Worm (Caenorhabditis elegans) whole organism, L4 larva: Measurements from ENCODE around the gene C27A2.8.
"Not testable (repeated sequence)": the region's sequence is repeated elsewhere in the genome, so short reads cannot be mapped to it uniquely, and the experiment has no call there.

Experiments used
- D1046.2 ChIP-seq: fragments of 200-800 bp; sonication (Bioruptor generic); IDR thresholded peaks from 2 replicates; pipeline ENCODE4 v1.3.6; 2022; ENCODE audit warnings: missing genetic modification characterization, missing compliant biosample characterization
- T26A8.4 ChIP-seq: fragments of 200-800 bp; sonication (Bioruptor generic); IDR thresholded peaks from 2 replicates; pipeline ENCODE4 v1.3.6; 2022; ENCODE audit warnings: missing genetic modification characterization, missing compliant biosample characterization
- Y105C5A.15 ChIP-seq: fragments of 200-800 bp; sonication (Bioruptor generic); IDR thresholded peaks from 2 replicates; pipeline ENCODE4 v1.3.6; 2022; ENCODE audit warnings: missing genetic modification characterization, missing compliant biosample characterization
- ZK546.5 ChIP-seq, 2 experiments: sonication (generic microtip); optimal IDR thresholded peaks; 2 replicates each; lab custom pipeline; 2017; ENCODE audit warnings: missing biosample characterization in 2 of 2, missing genetic modification characterization in 2 of 2
- ama-1 ChIP-seq: fragments of 150-350 bp; optimal IDR thresholded peaks from 2 replicates; lab custom pipeline; 2014; ENCODE audit warnings: inconsistent platforms, mixed read lengths
- arid-1 ChIP-seq: fragments of 200-800 bp; sonication (Bioruptor generic); conservative IDR thresholded peaks from 2 replicates; pipeline ENCODE4 v1.3.6; 2022; ENCODE audit warnings: missing genetic modification reagents, missing genetic modification characterization, missing compliant biosample characterization
- ceh-44 ChIP-seq: fragments of 200-800 bp; sonication (Bioruptor generic); IDR thresholded peaks from 2 replicates; pipeline ENCODE4 v1.3.6; 2022; ENCODE audit warnings: missing genetic modification reagents, missing genetic modification characterization, missing compliant biosample characterization
- ceh-62 ChIP-seq: sonication (generic microtip); optimal IDR thresholded peaks from 2 replicates; lab custom pipeline; 2017; ENCODE audit warnings: missing biosample characterization, missing genetic modification characterization
- ces-1 ChIP-seq: fragments of 150-350 bp; sonication (generic microtip); optimal IDR thresholded peaks from 4 replicates; lab custom pipeline; 2014; ENCODE audit warnings: missing biosample characterization, missing genetic modification reagents, missing genetic modification characterization
- daf-16 ChIP-seq, 3 experiments: sonication (generic microtip); optimal IDR thresholded peaks; 2 replicates each; lab custom pipeline; 2016 to 2017; ENCODE audit warnings: missing genetic modification characterization in 3 of 3, missing genetic modification reagents in 3 of 3, mild to moderate bottlenecking in 2 of 3, missing compliant biosample characterization in 2 of 3, missing biosample characterization in 1 of 3, moderate library complexity in 1 of 3
- daf-19 ChIP-seq: fragments of 200-800 bp; sonication (Bioruptor generic); conservative IDR thresholded peaks from 2 replicates; pipeline ENCODE4 v1.3.6; 2022; ENCODE audit warnings: missing genetic modification characterization, missing compliant biosample characterization
- dmd-6 ChIP-seq: fragments of 200-800 bp; sonication (Bioruptor generic); IDR thresholded peaks from 2 replicates; pipeline ENCODE4 v1.3.6; 2022; ENCODE audit warnings: missing genetic modification reagents, missing genetic modification characterization, missing compliant biosample characterization
- gei-8 ChIP-seq: fragments of 200-800 bp; sonication (Bioruptor generic); optimal IDR thresholded peaks from 2 replicates; lab custom pipeline; 2018; ENCODE audit warnings: mild to moderate bottlenecking, missing genetic modification characterization, missing compliant biosample characterization
- hif-1 ChIP-seq, 2 experiments: sonication (generic microtip); optimal IDR thresholded peaks; 2 replicates each; lab custom pipeline; 2016 to 2017; ENCODE audit warnings: missing compliant biosample characterization in 2 of 2, missing genetic modification characterization in 2 of 2, missing genetic modification reagents in 2 of 2, missing genotype in 2 of 2, mild to moderate bottlenecking in 1 of 2
- hmg-1.1 ChIP-seq: fragments of 200-800 bp; sonication (Bioruptor generic); IDR thresholded peaks from 2 replicates; pipeline ENCODE4 v1.3.6; 2022; ENCODE audit warnings: missing genetic modification reagents, missing genetic modification characterization, missing compliant biosample characterization
- lin-1 ChIP-seq: fragments of 200-800 bp; sonication (Bioruptor generic); IDR thresholded peaks from 2 replicates; pipeline ENCODE4 v1.3.6; 2022; ENCODE audit warnings: missing genetic modification reagents, missing genetic modification characterization, missing compliant biosample characterization
- lin-13 ChIP-seq: fragments of 150-350 bp; optimal IDR thresholded peaks from 2 replicates; lab custom pipeline; 2014; ENCODE audit warnings: missing biosample characterization, missing genetic modification reagents, missing genetic modification characterization
- lin-15B ChIP-seq: fragments of 150-350 bp; sonication (generic microtip); optimal IDR thresholded peaks from 3 replicates; lab custom pipeline; 2014; ENCODE audit warnings: missing biosample characterization, missing genetic modification characterization
- lin-29 ChIP-seq: fragments of 200-800 bp; sonication (Bioruptor generic); IDR thresholded peaks from 2 replicates; pipeline ENCODE4 v1.3.6; 2022; ENCODE audit warnings: missing genetic modification reagents, missing genetic modification characterization, missing compliant biosample characterization
- lir-3 ChIP-seq: sonication (generic microtip); optimal IDR thresholded peaks from 2 replicates; lab custom pipeline; 2016; ENCODE audit warnings: mild to moderate bottlenecking, missing genetic modification characterization, missing compliant biosample characterization
- lsy-2 ChIP-seq, 2 experiments: fragments of 150-350 bp in 1 of 2; sonication (generic microtip) in 1 of 2; optimal IDR thresholded peaks; 2 replicates each; lab custom pipeline; 2014 to 2017; ENCODE audit warnings: missing biosample characterization in 2 of 2, missing genetic modification characterization in 2 of 2
- madf-5 ChIP-seq, 2 experiments: fragments of 200-800 bp; sonication (Bioruptor generic); IDR thresholded peaks; 2 replicates each; pipeline ENCODE4 v1.3.6; 2022; ENCODE audit warnings: missing compliant biosample characterization in 2 of 2, missing genetic modification characterization in 2 of 2
- mdl-1 ChIP-seq, 2 experiments: fragments of 150-350 bp in 1 of 2; sonication (generic microtip) in 1 of 2; optimal IDR thresholded peaks; 2 replicates each; lab custom pipeline; 2014 to 2017; ENCODE audit warnings: missing biosample characterization in 2 of 2, missing genetic modification characterization in 2 of 2
- mxl-2 ChIP-seq: fragments of 200-800 bp; sonication (Bioruptor generic); conservative IDR thresholded peaks from 2 replicates; pipeline ENCODE4 v1.3.6; 2022; ENCODE audit warnings: missing genetic modification reagents, missing genetic modification characterization, missing compliant biosample characterization
- nhr-102 ChIP-seq: sonication (generic microtip); optimal IDR thresholded peaks from 2 replicates; lab custom pipeline; 2016; ENCODE audit warnings: mild to moderate bottlenecking, missing genetic modification characterization, moderate library complexity, missing compliant biosample characterization
- nhr-237 ChIP-seq: sonication (generic microtip); optimal IDR thresholded peaks from 2 replicates; lab custom pipeline; 2017; ENCODE audit warnings: missing biosample characterization, missing genetic modification characterization
- nhr-25 ChIP-seq: sonication (generic microtip); optimal IDR thresholded peaks from 2 replicates; lab custom pipeline; 2017; ENCODE audit warnings: missing genetic modification characterization, mild to moderate bottlenecking, missing compliant biosample characterization, antibody characterized with exemption, moderate library complexity, borderline replicate concordance; ENCODE audit not compliant: insufficient read depth
- nhr-28 ChIP-seq: fragments of 150-350 bp; optimal IDR thresholded peaks from 2 replicates; lab custom pipeline; 2014; ENCODE audit warnings: missing biosample characterization, missing genetic modification characterization
- nhr-42 ChIP-seq: fragments of 200-800 bp; sonication (Bioruptor generic); IDR thresholded peaks from 2 replicates; pipeline ENCODE4 v1.3.6; 2022; ENCODE audit warnings: missing genetic modification characterization, missing compliant biosample characterization
- nhr-6 ChIP-seq: fragments of 150-350 bp; optimal IDR thresholded peaks from 2 replicates; lab custom pipeline; 2014; ENCODE audit warnings: missing biosample characterization, missing genetic modification characterization
- nhr-77 ChIP-seq: fragments of 150-350 bp; optimal IDR thresholded peaks from 2 replicates; lab custom pipeline; 2014; ENCODE audit warnings: missing biosample characterization, missing genetic modification characterization
- php-3 ChIP-seq: fragments of 200-800 bp; sonication (Bioruptor generic); IDR thresholded peaks from 2 replicates; pipeline ENCODE4 v1.3.6; 2022; ENCODE audit warnings: missing genetic modification reagents, missing genetic modification characterization, missing compliant biosample characterization
- sdz-12 ChIP-seq: fragments of 200-800 bp; sonication (Bioruptor generic); optimal IDR thresholded peaks from 2 replicates; lab custom pipeline; 2018; ENCODE audit warnings: mild to moderate bottlenecking, missing genetic modification characterization, missing compliant biosample characterization
- skn-1 ChIP-seq: fragments of 150-350 bp; optimal IDR thresholded peaks from 2 replicates; lab custom pipeline; 2014; ENCODE audit warnings: missing biosample characterization, missing genetic modification characterization
- snpc-1.2 ChIP-seq: fragments of 200-800 bp; sonication (Bioruptor generic); IDR thresholded peaks from 2 replicates; pipeline ENCODE4 v1.3.6; 2022; ENCODE audit warnings: missing genetic modification reagents, missing genetic modification characterization, missing compliant biosample characterization
- spr-3 ChIP-seq: fragments of 200-800 bp; sonication (Bioruptor generic); optimal IDR thresholded peaks from 2 replicates; lab custom pipeline; 2018; ENCODE audit warnings: mild to moderate bottlenecking, missing genetic modification characterization, missing compliant biosample characterization
- tra-1 ChIP-seq: fragments of 200-800 bp; sonication (Bioruptor generic); IDR thresholded peaks from 2 replicates; pipeline ENCODE4 v1.3.6; 2022; ENCODE audit warnings: missing genetic modification reagents, missing genetic modification characterization, missing compliant biosample characterization
- unc-39 ChIP-seq: sonication (generic microtip); optimal IDR thresholded peaks from 2 replicates; lab custom pipeline; 2017; ENCODE audit warnings: missing biosample characterization, missing genetic modification characterization
- vab-7 ChIP-seq: fragments of 200-800 bp; sonication (Bioruptor generic); IDR thresholded peaks from 2 replicates; pipeline ENCODE4 v1.3.6; 2022; ENCODE audit warnings: missing genetic modification reagents, missing genetic modification characterization, missing compliant biosample characterization
- zfp-2 ChIP-seq: sonication (generic microtip); optimal IDR thresholded peaks from 2 replicates; lab custom pipeline; 2016; ENCODE audit warnings: mild to moderate bottlenecking, missing genetic modification characterization, missing compliant biosample characterization
- zip-2 ChIP-seq: fragments of 150-350 bp; optimal IDR thresholded peaks from 2 replicates; lab custom pipeline; 2014; ENCODE audit warnings: missing biosample characterization, missing genetic modification characterization
- ztf-7 ChIP-seq: fragments of 150-350 bp; optimal IDR thresholded peaks from 2 replicates; lab custom pipeline; 2014; ENCODE audit warnings: missing biosample characterization, missing genetic modification characterization

Gene C27A2.8

DNA sequence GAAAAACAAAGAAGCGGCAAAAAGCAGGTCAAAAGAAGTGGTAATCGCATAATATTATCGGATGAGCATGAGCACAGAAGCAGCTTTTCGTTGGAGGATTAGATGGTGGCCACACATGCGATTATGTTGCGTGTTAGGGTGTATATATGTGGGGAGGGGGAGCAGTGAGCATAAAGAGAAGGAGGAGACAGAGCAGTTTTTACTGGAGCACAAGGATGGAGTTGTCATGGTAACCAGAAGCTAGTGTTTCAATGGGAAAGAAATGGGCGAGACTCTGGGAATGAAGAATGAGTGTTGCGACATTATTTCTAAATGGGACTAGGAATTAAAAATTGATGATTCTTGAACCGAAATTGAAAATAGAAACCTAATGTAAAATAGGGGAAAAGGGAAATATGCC is at the start of gene C27A2.8:
Gene C27A2.8, minus strand, starts transcription at position 117 of the 400 bp plus-strand sequence.
- TF ChIP-seq gei-8 (GFP tag; lab: Kevin White, UChicago), result no peak
- TF ChIP-seq php-3, result no peak
- no peak for TF ChIP-seq ces-1 (GFP tag; lab: Kevin White, UChicago)
- TF ChIP-seq lin-1, result no peak
- TF ChIP-seq snpc-1.2, result no peak
- TF ChIP-seq hmg-1.1 (GFP tag; lab: Robert Waterston, UW), result no peak
- no peak for TF ChIP-seq zfp-2
- no peak for TF ChIP-seq D1046.2

DNA sequence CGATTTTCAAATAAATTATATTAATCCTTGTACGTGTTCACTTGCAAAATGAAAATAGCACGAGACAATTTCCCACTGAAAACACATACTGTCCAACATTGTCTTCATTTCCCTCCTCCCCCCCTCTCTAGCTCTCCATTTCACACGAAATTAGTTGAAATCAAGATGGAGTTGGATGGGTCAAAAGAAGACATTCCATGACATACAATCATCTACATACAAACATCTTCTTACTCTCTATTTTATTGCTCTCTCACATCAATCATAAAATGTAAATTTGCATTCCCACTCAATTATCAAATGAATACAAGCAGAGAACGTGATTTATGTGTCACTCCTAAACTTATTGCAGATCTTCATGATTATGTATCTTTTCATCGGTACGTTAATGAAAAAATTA is 47.9 kb upstream of the C27A2.8 start, which contains the start of gene srsy-1:
Gene srsy-1, plus strand, starts transcription at position 301 of the 400 bp plus-strand sequence.
- TF ChIP-seq dmd-6 (GFP tag; lab: Robert Waterston, UW), result no peak
- no peak for TF ChIP-seq lin-15B (tag; lab: Kevin White, UChicago)
- TF ChIP-seq lin-13, result no peak

DNA sequence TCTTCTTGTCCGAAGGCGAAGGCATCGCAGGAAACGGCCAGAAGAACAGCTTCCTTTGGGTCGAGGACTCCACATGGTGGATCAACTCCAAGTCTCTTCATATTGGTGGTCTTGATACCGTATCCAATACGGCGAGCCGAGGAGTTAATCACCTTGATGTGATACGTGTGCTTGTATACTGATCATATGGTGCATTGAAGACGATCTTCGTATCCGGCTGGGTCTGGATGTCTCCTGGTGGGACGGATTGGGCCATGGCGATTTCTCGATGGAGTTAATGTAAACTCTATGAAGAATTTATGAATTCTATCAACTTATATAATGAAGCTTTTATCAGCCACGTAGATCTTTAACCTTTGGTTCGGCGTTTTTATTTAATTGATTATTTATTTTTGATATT is 47.4 kb upstream of the C27A2.8 start, which contains the start of gene msp-74:
Gene msp-74, minus strand, starts transcription at position 101 of the 400 bp plus-strand sequence.
- TF ChIP-seq mxl-2; snpc-1.2; unc-39 (tag; lab: Kevin White, UChicago): not testable (repeated sequence)

DNA sequence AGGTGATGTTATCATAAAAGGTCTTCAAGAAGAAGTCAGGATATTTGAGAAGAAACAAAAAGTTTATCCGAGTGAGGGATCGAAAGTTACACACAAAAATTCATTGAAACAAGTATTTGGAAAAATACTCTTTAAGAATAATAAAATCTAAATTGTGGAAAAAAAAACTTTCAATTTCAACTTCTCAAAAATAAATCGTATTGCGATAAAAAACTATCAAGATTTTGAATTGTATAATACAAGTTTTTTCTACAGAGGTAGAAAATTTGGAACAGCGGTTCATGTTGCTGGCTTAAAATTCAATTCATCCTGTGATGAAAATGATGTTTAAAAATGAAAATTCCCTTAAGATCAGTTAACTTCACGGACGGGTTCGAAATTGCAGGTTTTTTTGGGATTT is 44.2 kb upstream of the C27A2.8 start, which contains the start of gene F09C12.8:
Gene F09C12.8, plus strand, starts transcription at position 301 of the 400 bp plus-strand sequence.
- no peak for TF ChIP-seq zip-2 (tag; lab: Kevin White, UChicago)
- TF ChIP-seq Y105C5A.15 (GFP tag; lab: Robert Waterston, UW), result no peak
- TF ChIP-seq madf-5 (GFP tag; IDR thresholded peaks at IDR 0.05; lab: Robert Waterston, UW), result no peak
- TF ChIP-seq sdz-12 (GFP tag; lab: Kevin White, UChicago), result no peak
- TF ChIP-seq mdl-1 (tag; optimal IDR thresholded peaks at IDR 0.05; lab: Kevin White, UChicago), result no peak
- TF ChIP-seq ZK546.5 (tag; optimal IDR thresholded peaks at IDR 0.05; lab: Kevin White, UChicago), result no peak
- no peak for TF ChIP-seq D1046.2
- no peak for TF ChIP-seq hif-1 (tag; optimal IDR thresholded peaks at IDR 0.05; lab: Kevin White, UChicago)
- TF ChIP-seq tra-1 (GFP tag; lab: Robert Waterston, UW), result no peak
- TF ChIP-seq, all 104 proteins: peak for 0

DNA sequence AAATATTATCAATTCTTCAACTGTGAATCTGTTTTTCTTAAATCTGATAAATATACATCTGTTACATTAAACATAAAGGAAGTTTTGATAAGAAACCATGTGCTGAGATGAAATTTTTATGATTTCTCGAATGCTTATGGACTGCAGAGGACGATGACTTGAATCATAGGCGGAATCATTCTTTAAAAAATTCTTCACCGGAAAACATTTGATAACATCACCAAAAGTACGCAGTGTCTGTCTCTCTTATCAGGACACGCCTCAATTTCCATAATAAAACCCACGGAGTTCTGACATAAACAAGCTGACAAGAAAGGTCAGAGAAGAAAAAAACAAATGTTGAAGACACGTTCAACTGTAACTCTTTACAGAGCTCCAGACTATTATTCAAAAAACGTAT is 41.9 kb upstream of the C27A2.8 start, which contains the start of gene F09C12.2:
Gene F09C12.2, plus strand, starts transcription at position 320 of the 400 bp plus-strand sequence.
- TF ChIP-seq daf-16 (GFP tag; optimal IDR thresholded peaks at IDR 0.05; lab: Kevin White, UChicago) (no peak), daf-16 (tag; optimal IDR thresholded peaks at IDR 0.05; lab: Kevin White, UChicago) (peak; percentile 58), ama-1 (no peak), nhr-28 (peak; percentile 53), nhr-6 (tag; lab: Kevin White, UChicago) (no peak)
- TF ChIP-seq, all 104 proteins: peak for 2

DNA sequence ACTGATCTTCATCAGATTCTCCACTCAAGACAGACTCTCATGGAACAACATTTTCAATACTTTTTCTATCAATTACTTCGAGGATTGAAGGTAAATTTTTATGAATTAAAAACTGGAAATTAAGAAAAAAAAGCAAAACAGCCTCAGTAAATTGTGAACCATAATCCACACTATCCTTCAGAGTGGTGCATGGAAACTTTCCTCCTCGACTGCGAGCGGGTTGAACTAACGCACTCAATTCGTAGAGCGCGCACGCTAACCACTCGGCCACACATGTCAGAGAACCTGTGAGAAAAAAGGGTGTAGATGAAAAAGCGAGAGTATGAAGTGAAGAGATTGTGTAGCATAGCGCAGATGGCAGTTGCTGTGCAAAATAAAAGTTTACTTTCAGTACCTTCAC is 37.2 kb upstream of the C27A2.8 start:
- peak in 1 of 2 experiments; percentile 25 for TF ChIP-seq hif-1 (tag; optimal IDR thresholded peaks at IDR 0.05; lab: Kevin White, UChicago)
- no peak for TF ChIP-seq nhr-77 (tag; lab: Kevin White, UChicago)
- TF ChIP-seq hmg-1.1 (GFP tag; lab: Robert Waterston, UW), result peak; percentile 89
- TF ChIP-seq mxl-2, result peak; percentile 67; the same call in 1 of the 2 replicates
- no peak for TF ChIP-seq nhr-237 (tag; lab: Kevin White, UChicago)
- peak; percentile 75 for TF ChIP-seq spr-3 (GFP tag; lab: Kevin White, UChicago)
- no peak for TF ChIP-seq ceh-62 (tag; lab: Kevin White, UChicago)
- TF ChIP-seq ceh-44 (GFP tag; lab: Robert Waterston, UW), result peak; percentile 76
- peak; percentile 91 for TF ChIP-seq vab-7 (GFP tag; lab: Robert Waterston, UW)
- peak; percentile 82 for TF ChIP-seq nhr-102
- TF ChIP-seq lin-29 (GFP tag; lab: Robert Waterston, UW), result peak; percentile 65
- peak; percentile 32 for TF ChIP-seq ztf-7 (tag; lab: Kevin White, UChicago)
- no peak for TF ChIP-seq skn-1 (tag; lab: Kevin White, UChicago)
- TF ChIP-seq lsy-2 (tag; optimal IDR thresholded peaks at IDR 0.05; lab: Kevin White, UChicago), result no peak
- TF ChIP-seq nhr-42 (GFP tag; lab: Robert Waterston, UW), result peak; percentile 83
- no peak for TF ChIP-seq nhr-25 (tag; lab: Kevin White, UChicago)
- TF ChIP-seq T26A8.4, result no peak; the same call in 1 of the 2 replicates
- no peak for TF ChIP-seq daf-19 (GFP tag; lab: Robert Waterston, UW)
- peak; percentile 60 for TF ChIP-seq zip-2 (tag; lab: Kevin White, UChicago)
- TF ChIP-seq lir-3, result peak; percentile 78
- TF ChIP-seq arid-1 (GFP tag; lab: Robert Waterston, UW), result peak; percentile 90
